Worm (Caenorhabditis elegans) whole organism, young adult: ENCODE results near the gene Y41E3.8.

Source experiments
- D2030.7 ChIP-seq: fragments of 200-800 bp; sonication (Bioruptor generic); IDR thresholded peaks from 2 replicates; pipeline ENCODE4 v1.3.6; 2022; ENCODE audit warnings: missing genetic modification reagents, missing genetic modification characterization, missing compliant biosample characterization
- attf-3 ChIP-seq: fragments of 200-800 bp; sonication (Bioruptor generic); conservative IDR thresholded peaks from 2 replicates; pipeline ENCODE4 v1.3.6; 2022; ENCODE audit warnings: missing genetic modification reagents, missing genetic modification characterization, missing compliant biosample characterization
- bed-1 ChIP-seq: fragments of 200-800 bp; sonication (Bioruptor generic); IDR thresholded peaks from 2 replicates; pipeline ENCODE4 v1.3.6; 2022; ENCODE audit warnings: missing genetic modification reagents, missing genetic modification characterization, missing compliant biosample characterization
- ccch-3 ChIP-seq: fragments of 200-800 bp; sonication (Bioruptor generic); optimal IDR thresholded peaks from 2 replicates; lab custom pipeline; 2018; ENCODE audit warnings: mild to moderate bottlenecking, missing genetic modification characterization, missing compliant biosample characterization
- ceh-100 ChIP-seq: fragments of 200-800 bp; sonication (Bioruptor generic); IDR thresholded peaks from 2 replicates; pipeline ENCODE4 v1.3.6; 2022; ENCODE audit warnings: missing genetic modification reagents, missing genetic modification characterization, missing compliant biosample characterization
- die-1 ChIP-seq: sonication (generic microtip); optimal IDR thresholded peaks from 2 replicates; lab custom pipeline; 2016; ENCODE audit warnings: missing genotype, mild to moderate bottlenecking, missing genetic modification characterization, missing compliant biosample characterization
- dox-1 ChIP-seq: fragments of 200-800 bp; sonication (Bioruptor generic); IDR thresholded peaks from 2 replicates; pipeline ENCODE4 v1.3.6; 2022; ENCODE audit warnings: missing genetic modification reagents, missing genetic modification characterization, missing compliant biosample characterization
- let-607 ChIP-seq, 2 experiments: fragments of 200-800 bp in 1 of 2; sonication (Bioruptor generic) in 1 of 2; sonication (generic microtip) in 1 of 2; optimal IDR thresholded peaks; 2 replicates each; lab custom pipeline; 2016 to 2018; ENCODE audit warnings: mild to moderate bottlenecking in 2 of 2, missing compliant biosample characterization in 2 of 2, missing genetic modification characterization in 2 of 2, moderate library complexity in 2 of 2, missing genotype in 1 of 2
- lsl-1 ChIP-seq: fragments of 200-800 bp; sonication (Bioruptor generic); optimal IDR thresholded peaks from 2 replicates; lab custom pipeline; 2018; ENCODE audit warnings: mild to moderate bottlenecking, missing genetic modification characterization, moderate library complexity, missing compliant biosample characterization
- nhr-179 ChIP-seq: sonication (generic microtip); optimal IDR thresholded peaks from 2 replicates; lab custom pipeline; 2016; ENCODE audit warnings: mild to moderate bottlenecking, missing genetic modification characterization, missing compliant biosample characterization
- snpc-1.1 ChIP-seq: sonication (generic microtip); optimal IDR thresholded peaks from 2 replicates; lab custom pipeline; 2017; ENCODE audit warnings: missing genetic modification characterization, mild to moderate bottlenecking, missing compliant biosample characterization, antibody characterized with exemption, moderate library complexity, missing genotype, missing genetic modification reagents; ENCODE audit not compliant: insufficient read depth
- xnd-1 ChIP-seq: sonication (generic microtip); optimal IDR thresholded peaks from 2 replicates; lab custom pipeline; 2016; ENCODE audit warnings: missing genotype, missing genetic modification reagents, missing genetic modification characterization, missing compliant biosample characterization
- ztf-25 ChIP-seq: fragments of 200-800 bp; sonication (Bioruptor generic); IDR thresholded peaks from 2 replicates; pipeline ENCODE4 v1.3.6; 2022; ENCODE audit warnings: missing genetic modification reagents, missing genetic modification characterization, missing compliant biosample characterization

DNA sequence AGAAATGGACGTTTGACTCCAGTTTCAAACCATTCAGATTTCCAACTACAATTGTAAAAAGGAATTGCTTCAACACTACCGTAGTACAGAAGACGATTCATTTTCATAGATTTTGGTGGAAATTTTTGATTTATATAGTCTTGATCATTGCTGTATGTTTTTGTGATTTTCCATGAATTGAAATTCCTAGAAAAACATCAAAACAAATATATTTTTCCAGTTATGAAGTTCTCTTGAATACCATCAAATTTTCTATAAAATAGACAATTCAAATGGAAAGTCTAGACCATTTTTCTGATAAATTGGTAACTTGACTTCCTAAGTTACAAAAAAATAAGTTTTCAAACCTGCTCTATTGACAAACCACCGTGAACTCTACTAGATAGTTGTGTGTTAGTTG, 40.0 kb upstream of the Y41E3.8 start, which contains the start of gene srt-48:
- no peak for TF ChIP-seq xnd-1 (tag; lab: Kevin White, UChicago)
- no peak for TF ChIP-seq ztf-25
- no peak for TF ChIP-seq lsl-1 (GFP tag; lab: Kevin White, UChicago)
- no peak for TF ChIP-seq let-607 (tag; optimal IDR thresholded peaks at IDR 0.05; lab: Kevin White, UChicago)
- TF ChIP-seq ccch-3 (GFP tag; lab: Kevin White, UChicago) = no peak
- no peak for TF ChIP-seq nhr-179 (tag; lab: Kevin White, UChicago)
- TF ChIP-seq snpc-1.1 = no peak
- TF ChIP-seq attf-3 = no peak
- no peak for TF ChIP-seq dox-1
- no peak for TF ChIP-seq D2030.7 (GFP tag; lab: Robert Waterston, UW)
- no peak for TF ChIP-seq die-1 (tag; lab: Kevin White, UChicago)
- no peak for TF ChIP-seq ceh-100 (GFP tag; lab: Robert Waterston, UW)
- no peak for TF ChIP-seq bed-1 (GFP tag; lab: Robert Waterston, UW)
